Fruit fly (Drosophila melanogaster) whole organism, embryonic: ENCODE data around the gene prt.

ENCODE experiments used
- Asciz ChIP-seq: fragments of 200-800 bp; sonication (Bioruptor generic); optimal IDR thresholded peaks from 2 replicates; lab custom pipeline; 2017; ENCODE audit warnings: missing biosample characterization, mild to moderate bottlenecking, missing genetic modification characterization, missing genetic modification reagents
- CG10431 ChIP-seq: fragments of 200-800 bp; sonication (Bioruptor generic); optimal IDR thresholded peaks from 3 replicates; lab custom pipeline; 2018; ENCODE audit warnings: missing biosample characterization, mild to moderate bottlenecking, missing genetic modification characterization
- CG11398 ChIP-seq: fragments of 200-800 bp; sonication (Bioruptor generic); optimal IDR thresholded peaks from 2 replicates; lab custom pipeline; 2016; ENCODE audit warnings: missing biosample characterization, missing genetic modification characterization
- CG12104 ChIP-seq: fragments of 200-800 bp; sonication (Bioruptor generic); optimal IDR thresholded peaks from 3 replicates; lab custom pipeline; 2016; ENCODE audit warnings: missing biosample characterization, missing genetic modification characterization
- CG15479 ChIP-seq: fragments of 200-800 bp; sonication (Bioruptor generic); optimal IDR thresholded peaks from 3 replicates; lab custom pipeline; 2019; ENCODE audit warnings: missing biosample characterization, mild to moderate bottlenecking, missing genetic modification characterization, moderate library complexity
- CG17612 ChIP-seq: fragments of 200-800 bp; sonication (Bioruptor generic); IDR thresholded peaks from 2 replicates; pipeline ENCODE4 v1.3.6; 2022; ENCODE audit warnings: missing biosample characterization, missing genetic modification characterization
- CG18599 ChIP-seq: fragments of 200-800 bp; sonication (Bioruptor generic); optimal IDR thresholded peaks from 3 replicates; lab custom pipeline; 2017; ENCODE audit warnings: missing biosample characterization, missing genetic modification characterization, mild to moderate bottlenecking, moderate library complexity, missing genetic modification reagents
- CG2116 ChIP-seq: fragments of 200-800 bp; sonication (Bioruptor generic); optimal IDR thresholded peaks from 3 replicates; lab custom pipeline; 2018; ENCODE audit warnings: missing biosample characterization, mild to moderate bottlenecking, missing genetic modification characterization
- CG2202 ChIP-seq: fragments of 200-800 bp; sonication (Bioruptor generic); optimal IDR thresholded peaks from 2 replicates; lab custom pipeline; 2018; ENCODE audit warnings: missing biosample characterization, mild to moderate bottlenecking, missing genetic modification characterization
- CG30020 ChIP-seq: fragments of 200-800 bp; optimal IDR thresholded peaks from 2 replicates; lab custom pipeline; 2019; ENCODE audit warnings: missing biosample characterization, mild to moderate bottlenecking, missing genetic modification characterization, moderate library complexity
- CG3065 ChIP-seq: fragments of 200-800 bp; sonication (Bioruptor generic); optimal IDR thresholded peaks from 2 replicates; lab custom pipeline; 2016; ENCODE audit warnings: missing biosample characterization, missing genetic modification characterization
- CG3407 ChIP-seq: fragments of 200-800 bp; sonication (Bioruptor generic); optimal IDR thresholded peaks from 2 replicates; lab custom pipeline; 2018; ENCODE audit warnings: missing biosample characterization, mild to moderate bottlenecking, missing genetic modification characterization
- CG4730 ChIP-seq: fragments of 200-800 bp; sonication (Bioruptor generic); IDR thresholded peaks from 2 replicates; pipeline ENCODE4 v1.3.6; 2022; ENCODE audit warnings: missing biosample characterization, missing genetic modification characterization
- CG5180 ChIP-seq: fragments of 200-800 bp; sonication (Bioruptor generic); optimal IDR thresholded peaks from 3 replicates; lab custom pipeline; 2017; ENCODE audit warnings: missing biosample characterization, missing genetic modification characterization, mild to moderate bottlenecking, moderate library complexity, missing genetic modification reagents
- CG6175 ChIP-seq: fragments of 200-800 bp; sonication (Bioruptor generic); IDR thresholded peaks from 3 replicates; pipeline ENCODE4 v1.3.6; 2022; ENCODE audit warnings: missing biosample characterization, missing genetic modification characterization
- CG6654 ChIP-seq: fragments of 200-800 bp; sonication (Bioruptor generic); optimal IDR thresholded peaks from 2 replicates; lab custom pipeline; 2017; ENCODE audit warnings: missing biosample characterization, mild to moderate bottlenecking, missing genetic modification characterization
- CG6683 ChIP-seq: fragments of 200-800 bp; sonication (Bioruptor generic); optimal IDR thresholded peaks from 2 replicates; lab custom pipeline; 2017; ENCODE audit warnings: missing biosample characterization, mild to moderate bottlenecking, missing genetic modification characterization, missing genetic modification reagents
- CG6765 ChIP-seq: fragments of 200-800 bp; sonication (Bioruptor generic); optimal IDR thresholded peaks from 3 replicates; lab custom pipeline; 2017; ENCODE audit warnings: missing biosample characterization, mild to moderate bottlenecking, missing genetic modification characterization
- CG7987 ChIP-seq: fragments of 200-800 bp; sonication (Bioruptor generic); optimal IDR thresholded peaks from 2 replicates; lab custom pipeline; 2018; ENCODE audit warnings: missing biosample characterization, mild to moderate bottlenecking, missing genetic modification characterization, moderate library complexity
- CG8281 ChIP-seq: fragments of 200-800 bp; sonication (Bioruptor generic); optimal IDR thresholded peaks from 2 replicates; lab custom pipeline; 2018; ENCODE audit warnings: missing biosample characterization, mild to moderate bottlenecking, missing genetic modification characterization, moderate library complexity
- CG8765 ChIP-seq: fragments of 200-800 bp; sonication (Bioruptor generic); IDR thresholded peaks from 2 replicates; pipeline ENCODE4 v1.3.6; 2022; ENCODE audit warnings: missing biosample characterization, missing genetic modification characterization
- CG8944 ChIP-seq: fragments of 200-800 bp; sonication (Bioruptor generic); optimal IDR thresholded peaks from 3 replicates; lab custom pipeline; 2016; ENCODE audit warnings: missing biosample characterization, missing genetic modification characterization
- CHES-1-like ChIP-seq: fragments of 200-800 bp; sonication (Bioruptor generic); optimal IDR thresholded peaks from 2 replicates; lab custom pipeline; 2016; ENCODE audit warnings: missing biosample characterization, missing genetic modification characterization
- D ChIP-seq, 2 experiments: fragments of 200-800 bp in 1 of 2; fragments of >200 bp in 1 of 2; sonication (Bioruptor generic) in 1 of 2; optimal IDR thresholded peaks; 2 replicates in 1 of 2; 3 replicates in 1 of 2; lab custom pipeline; 2017; ENCODE audit warnings: mild to moderate bottlenecking in 1 of 2, missing biosample characterization in 1 of 2, missing genetic modification characterization in 1 of 2, missing genetic modification reagents in 1 of 2
- Dad ChIP-seq: fragments of 200-800 bp; sonication (Bioruptor generic); optimal IDR thresholded peaks from 3 replicates; lab custom pipeline; 2016; ENCODE audit warnings: missing biosample characterization, missing genetic modification characterization
- Dbx ChIP-seq: fragments of 200-800 bp; sonication (Bioruptor generic); IDR thresholded peaks from 3 replicates; pipeline ENCODE4 v1.3.6; 2022; ENCODE audit warnings: missing biosample characterization, missing genetic modification characterization
- GATAe ChIP-seq: fragments of 200-800 bp; sonication (Bioruptor generic); conservative IDR thresholded peaks from 2 replicates; pipeline ENCODE4 v1.3.6; 2022; ENCODE audit warnings: missing biosample characterization, missing genetic modification characterization
- Hand ChIP-seq: fragments of 200-800 bp; sonication (Bioruptor generic); optimal IDR thresholded peaks from 2 replicates; lab custom pipeline; 2017; ENCODE audit warnings: mild to moderate bottlenecking, missing biosample characterization, missing genetic modification reagents, missing genetic modification characterization
- NFAT ChIP-seq: fragments of 200-800 bp; sonication (Bioruptor generic); IDR thresholded peaks from 2 replicates; pipeline ENCODE4 v1.3.6; 2022; ENCODE audit warnings: missing biosample characterization, missing genetic modification characterization
- Oaz ChIP-seq: fragments of 200-800 bp; sonication (Bioruptor generic); IDR thresholded peaks from 2 replicates; pipeline ENCODE4 v1.3.6; 2022; ENCODE audit warnings: missing biosample characterization, missing genetic modification characterization
- Ptx1 ChIP-seq: fragments of 200-800 bp; sonication (Bioruptor generic); IDR thresholded peaks from 2 replicates; pipeline ENCODE4 v1.3.6; 2022; ENCODE audit warnings: missing biosample characterization, missing genetic modification characterization
- Tbp ChIP-seq: fragments of >200 bp; optimal IDR thresholded peaks from 2 replicates; lab custom pipeline; 2018; ENCODE audit warnings: missing biosample characterization, missing genetic modification characterization
- Trl ChIP-seq, 3 experiments: fragments of >200 bp in 2 of 3; fragments of 200-800 bp in 1 of 3; sonication (Bioruptor generic) in 1 of 3; optimal IDR thresholded peaks; 2 replicates in 1 of 3; 3 replicates in 2 of 3; lab custom pipeline; 2016 to 2017; ENCODE audit warnings: missing biosample characterization in 1 of 3, missing genetic modification characterization in 1 of 3
- bbx ChIP-seq: fragments of 200-800 bp; sonication (Bioruptor generic); IDR thresholded peaks from 2 replicates; pipeline ENCODE4 v1.3.6; 2022; ENCODE audit warnings: missing biosample characterization, missing genetic modification characterization; ENCODE audit not compliant: partially characterized antibody
- cas ChIP-seq: fragments of 200-800 bp; sonication (Bioruptor generic); IDR thresholded peaks from 2 replicates; pipeline ENCODE4 v1.3.6; 2022; ENCODE audit warnings: missing biosample characterization, missing genetic modification characterization
- crp ChIP-seq, 2 experiments: fragments of 200-800 bp; sonication (Bioruptor generic); optimal IDR thresholded peaks; 2 replicates in 1 of 2; 3 replicates in 1 of 2; lab custom pipeline; 2017; ENCODE audit warnings: missing biosample characterization in 2 of 2, missing genetic modification characterization in 2 of 2, mild to moderate bottlenecking in 1 of 2, moderate library complexity in 1 of 2
- cwo ChIP-seq: fragments of 200-800 bp; sonication (Bioruptor generic); optimal IDR thresholded peaks from 3 replicates; lab custom pipeline; 2017; ENCODE audit warnings: missing biosample characterization, missing genetic modification characterization, mild to moderate bottlenecking, moderate library complexity, missing genetic modification reagents
- da ChIP-seq: fragments of 200-800 bp; sonication (Bioruptor generic); optimal IDR thresholded peaks from 2 replicates; lab custom pipeline; 2016; ENCODE audit warnings: missing biosample characterization, missing genetic modification characterization
- dysf ChIP-seq: fragments of 200-800 bp; sonication (Bioruptor generic); IDR thresholded peaks from 3 replicates; pipeline ENCODE4 v1.3.6; 2022; ENCODE audit warnings: missing biosample characterization, missing genetic modification characterization
- eyg ChIP-seq: fragments of 200-800 bp; sonication (Bioruptor generic); optimal IDR thresholded peaks from 3 replicates; lab custom pipeline; 2016; ENCODE audit warnings: missing biosample characterization, missing genetic modification characterization
- ftz-f1 ChIP-seq: fragments of 200-800 bp; sonication (Bioruptor generic); optimal IDR thresholded peaks from 2 replicates; lab custom pipeline; 2016; ENCODE audit warnings: missing biosample characterization, missing genetic modification characterization
- lov ChIP-seq, 2 experiments: fragments of 200-800 bp in 1 of 2; fragments of >200 bp in 1 of 2; sonication (Bioruptor generic) in 1 of 2; IDR thresholded peaks in 1 of 2; optimal IDR thresholded peaks in 1 of 2; 2 replicates in 1 of 2; 3 replicates in 1 of 2; pipeline versions ENCODE4 v1.3.6 to Lab custom; 2017 to 2022; ENCODE audit warnings: missing biosample characterization in 1 of 2, missing genetic modification characterization in 1 of 2
- pros ChIP-seq: fragments of 200-800 bp; sonication (Bioruptor generic); optimal IDR thresholded peaks from 3 replicates; lab custom pipeline; 2019; ENCODE audit warnings: missing biosample characterization, mild to moderate bottlenecking, missing genetic modification characterization, moderate library complexity
- ssp ChIP-seq: fragments of 200-800 bp; sonication (Bioruptor generic); IDR thresholded peaks from 2 replicates; pipeline ENCODE4 v1.3.6; 2022; ENCODE audit warnings: missing biosample characterization, missing genetic modification characterization
- tup ChIP-seq: fragments of 200-800 bp; sonication (Bioruptor generic); optimal IDR thresholded peaks from 2 replicates; lab custom pipeline; 2016; ENCODE audit warnings: missing biosample characterization, mild to moderate bottlenecking, missing genetic modification characterization, moderate library complexity
- wor ChIP-seq: fragments of 200-800 bp; sonication (Bioruptor generic); IDR thresholded peaks from 2 replicates; pipeline ENCODE4 v1.3.6; 2022; ENCODE audit warnings: missing biosample characterization, missing genetic modification characterization
- zf30C ChIP-seq: fragments of 200-800 bp; sonication (Bioruptor generic); optimal IDR thresholded peaks from 3 replicates; lab custom pipeline; 2018; ENCODE audit warnings: missing biosample characterization, mild to moderate bottlenecking, missing genetic modification characterization

Gene prt

DNA sequence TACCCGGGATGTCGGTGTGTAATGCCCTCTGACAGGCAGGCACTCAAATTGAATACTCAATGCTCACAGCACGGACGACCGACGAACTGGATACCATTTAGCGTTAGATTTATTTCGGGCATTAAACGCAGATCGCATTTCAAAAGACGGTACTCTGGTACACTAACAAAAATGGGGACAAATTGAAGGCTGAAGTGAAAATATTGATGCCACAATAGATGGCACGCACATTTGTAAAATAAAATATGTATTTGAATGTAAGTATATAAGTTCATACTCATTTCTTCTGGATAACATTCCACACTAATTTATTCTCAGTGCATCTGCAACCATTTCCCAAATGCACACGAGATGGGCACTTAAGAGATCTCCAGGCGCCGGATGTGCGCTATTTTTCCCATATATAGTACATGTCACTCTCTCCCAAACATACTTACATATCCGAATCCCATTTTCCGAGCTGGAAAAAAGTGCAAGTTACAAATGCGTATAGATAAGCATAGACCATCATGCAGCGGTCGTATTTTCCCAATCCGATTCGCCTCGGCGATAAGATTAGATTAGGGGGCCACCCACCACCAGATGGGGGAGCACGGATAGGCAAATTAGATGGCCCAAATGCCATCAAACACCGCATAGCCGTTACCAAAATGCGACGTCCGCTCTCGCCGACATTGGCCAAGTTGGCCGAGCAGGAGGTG is 10.8 kb upstream of the prt start, which contains the start of gene CG10301 (continued):
- TF ChIP-seq CG10431 (GFP tag; lab: Kevin White, UChicago) (no peak), Oaz (GFP tag; lab: Robert Waterston, UW) (no peak), Ptx1 (peak; percentile 43; the same call in 1 of the 2 replicates), CG5180 (peak; percentile 1), tup (GFP tag; lab: Kevin White, UChicago) (no peak), CG6654 (GFP tag; lab: Kevin White, UChicago) (no peak), lov (optimal IDR thresholded peaks at IDR 0.05; lab: Kevin White, UChicago) (no peak), lov (GFP tag; IDR thresholded peaks at IDR 0.05; lab: Robert Waterston, UW) (peak; percentile 62; the same call in 1 of the 3 replicates), cas (GFP tag; lab: Robert Waterston, UW) (no peak), NFAT (no peak), D (optimal IDR thresholded peaks at IDR 0.05; lab: Kevin White, UChicago) (no peak), D (GFP tag; optimal IDR thresholded peaks at IDR 0.05; lab: Kevin White, UChicago) (peak; percentile 61), GATAe (GFP tag; lab: Robert Waterston, UW) (0 out of 2 replicates have a peak, but pooled peaks have one; percentile 19), wor (GFP tag; lab: Robert Waterston, UW) (no peak), CG8944 (GFP tag; lab: Kevin White, UChicago) (peak; percentile 22), Asciz (no peak), CG8281 (tag; lab: Kevin White, UChicago) (no peak), cwo (no peak), CG15479 (GFP tag; lab: Kevin White, UChicago) (no peak), CHES-1-like (GFP tag; lab: Kevin White, UChicago) (no peak), CG8765 (GFP tag; lab: Robert Waterston, UW) (peak; percentile 81), Dad (GFP tag; lab: Kevin White, UChicago) (peak; percentile 27), CG30020 (no peak), CG6765 (GFP tag; lab: Kevin White, UChicago) (no peak), CG3065 (GFP tag; lab: Kevin White, UChicago) (peak; percentile 43), Tbp (GFP tag; lab: Kevin White, UChicago) (no peak), CG4730 (GFP tag; lab: Robert Waterston, UW) (no peak), CG6175 (no peak), zf30C (peak; percentile 81), CG2116 (GFP tag; lab: Kevin White, UChicago) (peak; percentile 20), CG7987 (no peak), da (GFP tag; lab: Kevin White, UChicago) (no peak), CG3407 (GFP tag; lab: Kevin White, UChicago) (peak; percentile 42), CG2202 (tag; lab: Kevin White, UChicago) (peak; percentile 54), ftz-f1 (GFP tag; lab: Kevin White, UChicago) (no peak), CG18599 (GFP tag; lab: Kevin White, UChicago) (peak; percentile 32), Trl (optimal IDR thresholded peaks at IDR 0.05; lab: Kevin White, UChicago) (no peak), Trl (GFP tag; optimal IDR thresholded peaks at IDR 0.05; lab: Kevin White, UChicago) (peak; percentile 12), dysf (GFP tag; lab: Robert Waterston, UW) (peak; percentile 62; the same call in 2 of the 3 replicates), CG6683 (GFP tag; lab: Kevin White, UChicago) (no peak), ssp (GFP tag; lab: Robert Waterston, UW) (peak; percentile 36; the same call in 1 of the 2 replicates), bbx (GFP tag; lab: Robert Waterston, UW) (no peak), crp (GFP tag; optimal IDR thresholded peaks at IDR 0.05; lab: Kevin White, UChicago) (peak in 1 of 2 experiments; percentile 1), Dbx (GFP tag; lab: Robert Waterston, UW) (no peak), Hand (GFP tag; lab: Kevin White, UChicago) (no peak), CG12104 (GFP tag; lab: Kevin White, UChicago) (no peak), CG11398 (GFP tag; lab: Kevin White, UChicago) (no peak), CG17612 (GFP tag; lab: Robert Waterston, UW) (no peak), pros (GFP tag; lab: Kevin White, UChicago) (no peak), eyg (GFP tag; lab: Kevin White, UChicago) (no peak)
